Fruit fly (Drosophila melanogaster) whole organism, embryonic: ENCODE results near the gene CG17572.

ENCODE experiments used
- B-H2 ChIP-seq: fragments of 200-800 bp; sonication (Bioruptor generic); optimal IDR thresholded peaks from 2 replicates; lab custom pipeline; 2018; ENCODE audit warnings: missing biosample characterization, mild to moderate bottlenecking, missing genetic modification characterization
- Blimp-1 ChIP-seq: fragments of 200-800 bp; sonication (Bioruptor generic); optimal IDR thresholded peaks from 3 replicates; lab custom pipeline; 2018; ENCODE audit warnings: missing biosample characterization, missing genetic modification characterization, mild to moderate bottlenecking, moderate library complexity, missing genetic modification reagents
- C15 ChIP-seq: fragments of 200-800 bp; sonication (Bioruptor generic); IDR thresholded peaks from 3 replicates; pipeline ENCODE4 v1.3.6; 2022; ENCODE audit warnings: missing biosample characterization, missing genetic modification characterization
- CG1024 ChIP-seq: fragments of 200-800 bp; sonication (Bioruptor generic); IDR thresholded peaks from 2 replicates; pipeline ENCODE4 v1.3.6; 2022; ENCODE audit warnings: missing biosample characterization, missing genetic modification characterization
- CG10267 ChIP-seq: fragments of 200-800 bp; sonication (Bioruptor generic); optimal IDR thresholded peaks from 2 replicates; lab custom pipeline; 2018; ENCODE audit warnings: missing biosample characterization, mild to moderate bottlenecking, missing genetic modification characterization, moderate library complexity
- CG10366 ChIP-seq: fragments of 200-800 bp; sonication (Bioruptor generic); IDR thresholded peaks from 2 replicates; pipeline ENCODE4 v1.3.6; 2022; ENCODE audit warnings: missing biosample characterization, missing genetic modification characterization
- CG12942 ChIP-seq: fragments of 200-800 bp; sonication (Bioruptor generic); optimal IDR thresholded peaks from 3 replicates; lab custom pipeline; 2016; ENCODE audit warnings: missing biosample characterization, missing genetic modification characterization
- CG13775 ChIP-seq: fragments of 200-800 bp; sonication (Bioruptor generic); optimal IDR thresholded peaks from 3 replicates; lab custom pipeline; 2017; ENCODE audit warnings: missing biosample characterization, mild to moderate bottlenecking, missing genetic modification characterization
- CG15514 ChIP-seq: fragments of 200-800 bp; sonication (Bioruptor generic); optimal IDR thresholded peaks from 3 replicates; lab custom pipeline; 2017; ENCODE audit warnings: missing biosample characterization, missing genetic modification characterization, mild to moderate bottlenecking, moderate library complexity, missing genetic modification reagents
- CG1602 ChIP-seq: fragments of 200-800 bp; sonication (Bioruptor generic); optimal IDR thresholded peaks from 3 replicates; lab custom pipeline; 2016; ENCODE audit warnings: missing biosample characterization, missing genetic modification characterization
- CG17912 ChIP-seq: fragments of 200-800 bp; sonication (Bioruptor generic); optimal IDR thresholded peaks from 2 replicates; lab custom pipeline; 2018; ENCODE audit warnings: missing biosample characterization, mild to moderate bottlenecking, missing genetic modification characterization
- CG3726 ChIP-seq: fragments of 200-800 bp; sonication (Bioruptor generic); IDR thresholded peaks from 3 replicates; pipeline ENCODE4, ENCODE4 v1.3.6; 2022; ENCODE audit warnings: missing biosample characterization, missing genetic modification characterization
- CG3995 ChIP-seq: fragments of 200-800 bp; sonication (Bioruptor generic); optimal IDR thresholded peaks from 3 replicates; lab custom pipeline; 2016; ENCODE audit warnings: missing biosample characterization, missing genetic modification characterization
- CG4282 ChIP-seq: fragments of 200-800 bp; sonication (Bioruptor generic); optimal IDR thresholded peaks from 2 replicates; lab custom pipeline; 2016; ENCODE audit warnings: missing biosample characterization, missing genetic modification characterization
- CG6689 ChIP-seq: fragments of 200-800 bp; sonication (Bioruptor generic); IDR thresholded peaks from 2 replicates; pipeline ENCODE4 v1.3.6; 2022; ENCODE audit warnings: missing biosample characterization, missing genetic modification characterization
- CG6813 ChIP-seq: fragments of 200-800 bp; sonication (Bioruptor generic); optimal IDR thresholded peaks from 2 replicates; lab custom pipeline; 2017; ENCODE audit warnings: missing biosample characterization, missing genetic modification characterization, mild to moderate bottlenecking, moderate library complexity, missing genetic modification reagents
- CG9817 ChIP-seq: fragments of 200-800 bp; sonication (Bioruptor generic); optimal IDR thresholded peaks from 2 replicates; lab custom pipeline; 2018; ENCODE audit warnings: missing biosample characterization, mild to moderate bottlenecking, missing genetic modification characterization, moderate library complexity
- CTCF ChIP-seq: fragments of 200-800 bp; sonication (Bioruptor generic); optimal IDR thresholded peaks from 2 replicates; lab custom pipeline; 2017; ENCODE audit warnings: missing biosample characterization, mild to moderate bottlenecking, missing genetic modification characterization, moderate library complexity
- Camta ChIP-seq: fragments of 200-800 bp; sonication (Bioruptor generic); optimal IDR thresholded peaks from 2 replicates; lab custom pipeline; 2016; ENCODE audit warnings: missing biosample characterization, missing genetic modification characterization
- CkIIα-i1 ChIP-seq: fragments of 200-800 bp; sonication (Bioruptor generic); IDR thresholded peaks from 2 replicates; pipeline ENCODE4 v1.3.6; 2022; ENCODE audit warnings: missing biosample characterization, missing genetic modification characterization
- CrebB ChIP-seq: fragments of 200-800 bp; sonication (Bioruptor generic); optimal IDR thresholded peaks from 3 replicates; lab custom pipeline; 2018; ENCODE audit warnings: missing biosample characterization, mild to moderate bottlenecking, missing genetic modification characterization
- E2f1 ChIP-seq: fragments of 200-800 bp; sonication (Bioruptor generic); IDR thresholded peaks from 2 replicates; pipeline ENCODE4 v1.3.6; 2022; ENCODE audit warnings: missing biosample characterization, missing genetic modification characterization
- HLH3B ChIP-seq: fragments of 200-800 bp; sonication (Bioruptor generic); IDR thresholded peaks from 2 replicates; pipeline ENCODE4 v1.3.6; 2022; ENCODE audit warnings: missing biosample characterization, missing genetic modification characterization
- HLH4C ChIP-seq: fragments of 200-800 bp; sonication (Bioruptor generic); IDR thresholded peaks from 3 replicates; pipeline ENCODE4 v1.3.6; 2022; ENCODE audit warnings: missing biosample characterization, missing genetic modification characterization; ENCODE audit not compliant: partially characterized antibody
- Hr78 ChIP-seq, 2 experiments: fragments of 200-800 bp in 1 of 2; fragments of >200 bp in 1 of 2; sonication (Bioruptor generic) in 1 of 2; optimal IDR thresholded peaks; 2 replicates each; lab custom pipeline; 2017 to 2019; ENCODE audit warnings: missing biosample characterization in 2 of 2, missing genetic modification characterization in 2 of 2, mild to moderate bottlenecking in 1 of 2, moderate library complexity in 1 of 2
- MTF-1 ChIP-seq: fragments of 200-800 bp; sonication (Bioruptor generic); optimal IDR thresholded peaks from 2 replicates; lab custom pipeline; 2018; ENCODE audit warnings: missing biosample characterization, mild to moderate bottlenecking, missing genetic modification characterization, borderline replicate concordance
- Max ChIP-seq: fragments of 200-800 bp; sonication (Bioruptor generic); optimal IDR thresholded peaks from 2 replicates; lab custom pipeline; 2016; ENCODE audit warnings: missing biosample characterization, mild to moderate bottlenecking, missing genetic modification characterization
- Ptx1 ChIP-seq: fragments of 200-800 bp; sonication (Bioruptor generic); IDR thresholded peaks from 2 replicates; pipeline ENCODE4 v1.3.6; 2022; ENCODE audit warnings: missing biosample characterization, missing genetic modification characterization
- Ravus ChIP-seq: fragments of 200-800 bp; sonication (Bioruptor generic); IDR thresholded peaks from 2 replicates; pipeline ENCODE4 v1.3.6; 2022; ENCODE audit warnings: missing biosample characterization, missing genetic modification characterization
- az2 ChIP-seq: fragments of 200-800 bp; sonication (Bioruptor generic); optimal IDR thresholded peaks from 3 replicates; lab custom pipeline; 2016; ENCODE audit warnings: missing biosample characterization, missing genetic modification characterization
- bbx ChIP-seq: fragments of 200-800 bp; sonication (Bioruptor generic); IDR thresholded peaks from 2 replicates; pipeline ENCODE4 v1.3.6; 2022; ENCODE audit warnings: missing biosample characterization, missing genetic modification characterization; ENCODE audit not compliant: partially characterized antibody
- disco-r ChIP-seq: fragments of 200-800 bp; sonication (Bioruptor generic); optimal IDR thresholded peaks from 2 replicates; lab custom pipeline; 2016; ENCODE audit warnings: missing biosample characterization, missing genetic modification characterization
- dmrt11E ChIP-seq: fragments of 200-800 bp; sonication (Bioruptor generic); optimal IDR thresholded peaks from 3 replicates; lab custom pipeline; 2018; ENCODE audit warnings: missing biosample characterization, mild to moderate bottlenecking, missing genetic modification characterization, moderate library complexity
- dpn ChIP-seq, 2 experiments: fragments of 200-800 bp; sonication (Bioruptor generic); optimal IDR thresholded peaks; 3 replicates each; lab custom pipeline; 2016; ENCODE audit warnings: missing biosample characterization in 2 of 2, missing genetic modification characterization in 2 of 2
- ewg ChIP-seq: fragments of 200-800 bp; sonication (Bioruptor generic); optimal IDR thresholded peaks from 3 replicates; lab custom pipeline; 2017; ENCODE audit warnings: mild to moderate bottlenecking, missing biosample characterization, missing genetic modification reagents, missing genetic modification characterization
- gce ChIP-seq: fragments of 200-800 bp; sonication (Bioruptor generic); IDR thresholded peaks from 3 replicates; pipeline ENCODE4 v1.3.6; 2022; ENCODE audit warnings: missing biosample characterization, missing genetic modification characterization
- grn ChIP-seq: fragments of 200-800 bp; sonication (Bioruptor generic); optimal IDR thresholded peaks from 3 replicates; lab custom pipeline; 2017; ENCODE audit warnings: missing biosample characterization, missing genetic modification characterization
- gsb ChIP-seq: fragments of 200-800 bp; sonication (Bioruptor generic); IDR thresholded peaks from 2 replicates; pipeline ENCODE4 v1.3.6; 2022; ENCODE audit warnings: missing biosample characterization, missing genetic modification characterization
- hth ChIP-seq: fragments of >200 bp; optimal IDR thresholded peaks from 2 replicates; lab custom pipeline; 2017; ENCODE audit warnings: inconsistent platforms
- kay ChIP-seq: fragments of 200-800 bp; sonication (Bioruptor generic); optimal IDR thresholded peaks from 2 replicates; lab custom pipeline; 2016; ENCODE audit warnings: missing biosample characterization, missing genetic modification characterization
- klu ChIP-seq: fragments of 200-800 bp; sonication (Bioruptor generic); IDR thresholded peaks from 2 replicates; pipeline ENCODE4 v1.3.6; 2022; ENCODE audit warnings: missing biosample characterization, missing genetic modification characterization
- lbe ChIP-seq: fragments of 200-800 bp; sonication (Bioruptor generic); optimal IDR thresholded peaks from 2 replicates; lab custom pipeline; 2016; ENCODE audit warnings: missing biosample characterization, mild to moderate bottlenecking, missing genetic modification characterization
- nom ChIP-seq: fragments of 200-800 bp; sonication (Bioruptor generic); optimal IDR thresholded peaks from 2 replicates; lab custom pipeline; 2017; ENCODE audit warnings: missing biosample characterization, missing genetic modification characterization, mild to moderate bottlenecking, moderate library complexity, missing genetic modification reagents
- oc ChIP-seq: fragments of 200-800 bp; sonication (Bioruptor generic); optimal IDR thresholded peaks from 2 replicates; lab custom pipeline; 2018; ENCODE audit warnings: missing biosample characterization, mild to moderate bottlenecking, missing genetic modification characterization, moderate library complexity
- pb ChIP-seq: fragments of 200-800 bp; sonication (Bioruptor generic); optimal IDR thresholded peaks from 3 replicates; lab custom pipeline; 2016; ENCODE audit warnings: missing biosample characterization, missing genetic modification characterization
- peb ChIP-seq: fragments of 200-800 bp; sonication (Bioruptor generic); IDR thresholded peaks from 2 replicates; pipeline ENCODE4 v1.3.6; 2022; ENCODE audit warnings: missing biosample characterization, missing genetic modification characterization
- phol ChIP-seq: fragments of 200-800 bp; sonication (Bioruptor generic); optimal IDR thresholded peaks from 3 replicates; lab custom pipeline; 2018; ENCODE audit warnings: missing biosample characterization, mild to moderate bottlenecking, missing genetic modification characterization, moderate library complexity
- pita ChIP-seq: fragments of 200-800 bp; sonication (Bioruptor generic); optimal IDR thresholded peaks from 2 replicates; lab custom pipeline; 2017; ENCODE audit warnings: missing biosample characterization, mild to moderate bottlenecking, missing genetic modification characterization
- pzg ChIP-seq: fragments of 200-800 bp; sonication (Bioruptor generic); optimal IDR thresholded peaks from 3 replicates; lab custom pipeline; 2018; ENCODE audit warnings: missing biosample characterization, mild to moderate bottlenecking, missing genetic modification characterization, moderate library complexity
- sd ChIP-seq: fragments of 200-800 bp; sonication (Bioruptor generic); optimal IDR thresholded peaks from 3 replicates; lab custom pipeline; 2018; ENCODE audit warnings: missing biosample characterization, mild to moderate bottlenecking, missing genetic modification characterization, moderate library complexity
- sim ChIP-seq: fragments of 200-800 bp; sonication (Bioruptor generic); IDR thresholded peaks from 2 replicates; pipeline ENCODE4 v1.3.6; 2022; ENCODE audit warnings: missing biosample characterization, missing genetic modification characterization
- sr ChIP-seq: fragments of 200-800 bp; sonication (Bioruptor generic); IDR thresholded peaks from 3 replicates; pipeline ENCODE4 v1.3.6; 2022; ENCODE audit warnings: missing biosample characterization, missing genetic modification characterization
- unc-4 ChIP-seq: fragments of 200-800 bp; sonication (Bioruptor generic); IDR thresholded peaks from 2 replicates; pipeline ENCODE4 v1.3.6; 2022; ENCODE audit warnings: missing biosample characterization, missing genetic modification characterization; ENCODE audit not compliant: partially characterized antibody

The CG17572 gene

dm6 chr2L:19041590-19041989, 32.4 kb downstream of the CG17572 start, which contains the start of gene Catsup (continued):
- no peak for TF ChIP-seq Blimp-1 (GFP tag; lab: Kevin White, UChicago)
- peak; percentile 70 for TF ChIP-seq unc-4 (GFP tag; lab: Robert Waterston, UW)
- TF ChIP-seq disco-r (GFP tag; lab: Kevin White, UChicago): no peak
- TF ChIP-seq ewg (GFP tag; lab: Kevin White, UChicago): no peak
- no peak for TF ChIP-seq Ravus (GFP tag; lab: Robert Waterston, UW)
- no peak for TF ChIP-seq CG3726 (GFP tag; lab: Robert Waterston, UW)
- TF ChIP-seq kay (GFP tag; lab: Kevin White, UChicago): no peak
- no peak for TF ChIP-seq HLH3B (GFP tag; lab: Robert Waterston, UW)
- TF ChIP-seq Hr78 (GFP tag; optimal IDR thresholded peaks at IDR 0.05; lab: Kevin White, UChicago): no peak
- TF ChIP-seq nom: no peak
- TF ChIP-seq CG17912: no peak
- no peak for TF ChIP-seq CG3995 (GFP tag; lab: Kevin White, UChicago)
- no peak for TF ChIP-seq CG6689 (GFP tag; lab: Robert Waterston, UW)
- TF ChIP-seq sr (GFP tag; lab: Robert Waterston, UW): no peak
- TF ChIP-seq sim: no peak
- TF ChIP-seq CG1024: no peak
- no peak for TF ChIP-seq lbe (GFP tag; lab: Kevin White, UChicago)
- no peak for TF ChIP-seq oc (tag; lab: Kevin White, UChicago)
- TF ChIP-seq CG9817 (tag; lab: Kevin White, UChicago): no peak
- no peak for TF ChIP-seq gsb (GFP tag; lab: Robert Waterston, UW)
- no peak for TF ChIP-seq E2f1 (GFP tag; lab: Robert Waterston, UW)
- TF ChIP-seq CG10366 (GFP tag; lab: Robert Waterston, UW): no peak
- TF ChIP-seq pita (GFP tag; lab: Kevin White, UChicago): no peak
- peak; percentile 29 for TF ChIP-seq pzg
- no peak for TF ChIP-seq peb (GFP tag; lab: Robert Waterston, UW)
- TF ChIP-seq dmrt11E (tag; lab: Kevin White, UChicago): no peak
- peak; percentile 77 for TF ChIP-seq HLH4C
- no peak for TF ChIP-seq CG12942 (GFP tag; lab: Kevin White, UChicago)
- TF ChIP-seq phol (tag; lab: Kevin White, UChicago): peak; percentile 17
- no peak for TF ChIP-seq CG6813
- no peak for TF ChIP-seq CkIIα-i1 (GFP tag; lab: Robert Waterston, UW)
- no peak for TF ChIP-seq Camta (GFP tag; lab: Kevin White, UChicago)
- no peak for TF ChIP-seq C15 (GFP tag; lab: Robert Waterston, UW)
- TF ChIP-seq klu (GFP tag; lab: Robert Waterston, UW): no peak
- no peak for TF ChIP-seq gce (GFP tag; lab: Robert Waterston, UW)
- peak; percentile 33 for TF ChIP-seq CG10267
- TF ChIP-seq CG4282 (GFP tag; lab: Kevin White, UChicago): no peak
- TF ChIP-seq Ptx1 (GFP tag; lab: Robert Waterston, UW): no peak
- no peak for TF ChIP-seq pb (GFP tag; lab: Kevin White, UChicago)
- TF ChIP-seq dpn (GFP tag; optimal IDR thresholded peaks at IDR 0.05; lab: Kevin White, UChicago): no peak
- TF ChIP-seq az2 (GFP tag; lab: Kevin White, UChicago): no peak
- no peak for TF ChIP-seq MTF-1
- peak; percentile 61 for TF ChIP-seq bbx
- TF ChIP-seq CTCF (GFP tag; lab: Kevin White, UChicago): no peak
- no peak for TF ChIP-seq CG13775 (GFP tag; lab: Kevin White, UChicago)
- peak; percentile 18 for TF ChIP-seq CG15514 (GFP tag; lab: Kevin White, UChicago)
- no peak for TF ChIP-seq CG1602
- no peak for TF ChIP-seq B-H2 (GFP tag; lab: Kevin White, UChicago)
- no peak for TF ChIP-seq hth
- TF ChIP-seq Max (GFP tag; lab: Kevin White, UChicago): no peak
- no peak for TF ChIP-seq sd
- TF ChIP-seq grn (GFP tag; lab: Kevin White, UChicago): no peak
- no peak for TF ChIP-seq CrebB
